Worm (Caenorhabditis elegans) whole organism, L4 larva: ENCODE measurements around the gene nas-10.

Source experiments
- F26F4.8 ChIP-seq: fragments of 200-800 bp; sonication (Bioruptor generic); conservative IDR thresholded peaks from 2 replicates; pipeline ENCODE4 v1.3.6; 2022; ENCODE audit warnings: missing genetic modification characterization, missing compliant biosample characterization
- F37D6.2 ChIP-seq: sonication (generic microtip); optimal IDR thresholded peaks from 2 replicates; lab custom pipeline; 2016; ENCODE audit warnings: mild to moderate bottlenecking, missing genetic modification characterization, missing compliant biosample characterization
- F49E8.2 ChIP-seq: sonication (generic microtip); optimal IDR thresholded peaks from 2 replicates; lab custom pipeline; 2016; ENCODE audit warnings: missing compliant biosample characterization, mild to moderate bottlenecking, missing genetic modification characterization, borderline replicate concordance
- T26A8.4 ChIP-seq: fragments of 200-800 bp; sonication (Bioruptor generic); IDR thresholded peaks from 2 replicates; pipeline ENCODE4 v1.3.6; 2022; ENCODE audit warnings: missing genetic modification characterization, missing compliant biosample characterization
- Y75B8A.6 ChIP-seq: fragments of 200-800 bp; sonication (Bioruptor generic); IDR thresholded peaks from 2 replicates; pipeline ENCODE4 v1.3.6; 2022; ENCODE audit warnings: missing genetic modification reagents, missing genetic modification characterization, missing compliant biosample characterization
- aha-1 ChIP-seq: fragments of 150-350 bp; peaks from one replicate; lab custom pipeline; 2014; ENCODE audit warnings: missing biosample characterization, missing genetic modification characterization
- aly-2 ChIP-seq: sonication (generic microtip); optimal IDR thresholded peaks from 2 replicates; lab custom pipeline; 2018; ENCODE audit warnings: missing biosample characterization, missing genetic modification characterization
- ceh-20 ChIP-seq: fragments of 200-800 bp; sonication (Bioruptor generic); IDR thresholded peaks from 2 replicates; pipeline ENCODE4 v1.3.6; 2022; ENCODE audit warnings: missing genetic modification reagents, missing genetic modification characterization, missing compliant biosample characterization
- ceh-28 ChIP-seq: fragments of 150-350 bp; optimal IDR thresholded peaks from 2 replicates; lab custom pipeline; 2014; ENCODE audit warnings: missing biosample characterization, missing genetic modification reagents, missing genetic modification characterization
- ceh-32 ChIP-seq: sonication (generic microtip); optimal IDR thresholded peaks from 2 replicates; lab custom pipeline; 2016; ENCODE audit warnings: mild to moderate bottlenecking, missing genetic modification characterization, missing compliant biosample characterization; ENCODE audit not compliant: poor library complexity
- ceh-82 ChIP-seq: sonication (generic microtip); optimal IDR thresholded peaks from 2 replicates; lab custom pipeline; 2017; ENCODE audit warnings: missing biosample characterization, missing genetic modification characterization
- ces-1 ChIP-seq: fragments of 150-350 bp; sonication (generic microtip); optimal IDR thresholded peaks from 4 replicates; lab custom pipeline; 2014; ENCODE audit warnings: missing biosample characterization, missing genetic modification reagents, missing genetic modification characterization
- ctbp-1 ChIP-seq: fragments of 200-800 bp; sonication (Bioruptor generic); IDR thresholded peaks from 2 replicates; pipeline ENCODE4 v1.3.6; 2022; ENCODE audit warnings: missing genetic modification reagents, missing genetic modification characterization, missing compliant biosample characterization
- daf-16 ChIP-seq, 3 experiments: sonication (generic microtip); optimal IDR thresholded peaks; 2 replicates each; lab custom pipeline; 2016 to 2017; ENCODE audit warnings: missing genetic modification characterization in 3 of 3, missing genetic modification reagents in 3 of 3, mild to moderate bottlenecking in 2 of 3, missing compliant biosample characterization in 2 of 3, missing biosample characterization in 1 of 3, moderate library complexity in 1 of 3
- daf-19 ChIP-seq: fragments of 200-800 bp; sonication (Bioruptor generic); conservative IDR thresholded peaks from 2 replicates; pipeline ENCODE4 v1.3.6; 2022; ENCODE audit warnings: missing genetic modification characterization, missing compliant biosample characterization
- dmd-6 ChIP-seq: fragments of 200-800 bp; sonication (Bioruptor generic); IDR thresholded peaks from 2 replicates; pipeline ENCODE4 v1.3.6; 2022; ENCODE audit warnings: missing genetic modification reagents, missing genetic modification characterization, missing compliant biosample characterization
- dmd-8 ChIP-seq: fragments of 200-800 bp; sonication (Bioruptor generic); IDR thresholded peaks from 2 replicates; pipeline ENCODE4 v1.3.6; 2022; ENCODE audit warnings: missing genetic modification characterization, missing compliant biosample characterization
- dmd-9 ChIP-seq: fragments of 200-800 bp; sonication (Bioruptor generic); IDR thresholded peaks from 2 replicates; pipeline ENCODE4 v1.3.6; 2022; ENCODE audit warnings: missing genetic modification reagents, missing genetic modification characterization, missing compliant biosample characterization
- dve-1 ChIP-seq: sonication (generic microtip); optimal IDR thresholded peaks from 2 replicates; lab custom pipeline; 2017; ENCODE audit warnings: antibody characterized with exemption, mild to moderate bottlenecking, missing genetic modification characterization, missing compliant biosample characterization; ENCODE audit not compliant: insufficient read depth
- hlh-11 ChIP-seq: fragments of 200-800 bp; sonication (Bioruptor generic); optimal IDR thresholded peaks from 2 replicates; lab custom pipeline; 2018; ENCODE audit warnings: mild to moderate bottlenecking, missing genetic modification characterization, missing compliant biosample characterization
- jun-1 ChIP-seq: fragments of 150-350 bp; optimal IDR thresholded peaks from 2 replicates; lab custom pipeline; 2014; ENCODE audit warnings: missing biosample characterization, missing genetic modification reagents, missing genetic modification characterization
- lin-13 ChIP-seq: fragments of 150-350 bp; optimal IDR thresholded peaks from 2 replicates; lab custom pipeline; 2014; ENCODE audit warnings: missing biosample characterization, missing genetic modification reagents, missing genetic modification characterization
- lin-39 ChIP-seq: fragments of 150-350 bp; optimal IDR thresholded peaks from 2 replicates; lab custom pipeline; 2014; ENCODE audit warnings: missing biosample characterization, missing genetic modification reagents, missing genetic modification characterization
- mep-1 ChIP-seq: fragments of 150-350 bp; sonication (generic microtip); optimal IDR thresholded peaks from 3 replicates; lab custom pipeline; 2014; ENCODE audit warnings: missing biosample characterization, missing genetic modification characterization
- mes-2 ChIP-seq: sonication (generic microtip); optimal IDR thresholded peaks from 2 replicates; lab custom pipeline; 2016; ENCODE audit warnings: missing genotype, mild to moderate bottlenecking, missing genetic modification characterization, missing compliant biosample characterization; ENCODE audit not compliant: poor library complexity, severe bottlenecking
- nhr-10 ChIP-seq: fragments of 150-350 bp; optimal IDR thresholded peaks from 2 replicates; lab custom pipeline; 2014; ENCODE audit warnings: missing biosample characterization, missing genetic modification characterization
- nhr-102 ChIP-seq: sonication (generic microtip); optimal IDR thresholded peaks from 2 replicates; lab custom pipeline; 2016; ENCODE audit warnings: mild to moderate bottlenecking, missing genetic modification characterization, moderate library complexity, missing compliant biosample characterization
- nhr-237 ChIP-seq: sonication (generic microtip); optimal IDR thresholded peaks from 2 replicates; lab custom pipeline; 2017; ENCODE audit warnings: missing biosample characterization, missing genetic modification characterization
- nhr-25 ChIP-seq: sonication (generic microtip); optimal IDR thresholded peaks from 2 replicates; lab custom pipeline; 2017; ENCODE audit warnings: missing genetic modification characterization, mild to moderate bottlenecking, missing compliant biosample characterization, antibody characterized with exemption, moderate library complexity, borderline replicate concordance; ENCODE audit not compliant: insufficient read depth
- nhr-42 ChIP-seq: fragments of 200-800 bp; sonication (Bioruptor generic); IDR thresholded peaks from 2 replicates; pipeline ENCODE4 v1.3.6; 2022; ENCODE audit warnings: missing genetic modification characterization, missing compliant biosample characterization
- nhr-48 ChIP-seq: sonication (generic microtip); optimal IDR thresholded peaks from 2 replicates; lab custom pipeline; 2016; ENCODE audit warnings: mild to moderate bottlenecking, missing genetic modification characterization, missing compliant biosample characterization
- php-3 ChIP-seq: fragments of 200-800 bp; sonication (Bioruptor generic); IDR thresholded peaks from 2 replicates; pipeline ENCODE4 v1.3.6; 2022; ENCODE audit warnings: missing genetic modification reagents, missing genetic modification characterization, missing compliant biosample characterization
- rbr-2 ChIP-seq: sonication (generic microtip); optimal IDR thresholded peaks from 2 replicates; lab custom pipeline; 2016; ENCODE audit warnings: missing genotype, missing genetic modification characterization, missing compliant biosample characterization
- saeg-2 ChIP-seq: fragments of 200-800 bp; sonication (Bioruptor generic); IDR thresholded peaks from 2 replicates; pipeline ENCODE4 v1.3.6; 2022; ENCODE audit warnings: missing genetic modification reagents, missing genetic modification characterization, missing compliant biosample characterization
- sdz-12 ChIP-seq: fragments of 200-800 bp; sonication (Bioruptor generic); optimal IDR thresholded peaks from 2 replicates; lab custom pipeline; 2018; ENCODE audit warnings: mild to moderate bottlenecking, missing genetic modification characterization, missing compliant biosample characterization
- snpc-1.2 ChIP-seq: fragments of 200-800 bp; sonication (Bioruptor generic); IDR thresholded peaks from 2 replicates; pipeline ENCODE4 v1.3.6; 2022; ENCODE audit warnings: missing genetic modification reagents, missing genetic modification characterization, missing compliant biosample characterization
- tag-97 ChIP-seq: fragments of 200-800 bp; sonication (Bioruptor generic); IDR thresholded peaks from 2 replicates; pipeline ENCODE4 v1.3.6; 2022; ENCODE audit warnings: missing genetic modification characterization, missing compliant biosample characterization
- unc-62 ChIP-seq, 3 experiments: fragments of 150-350 bp in 1 of 3; sonication (generic microtip); optimal IDR thresholded peaks in 2 of 3; peaks in 1 of 3; 1 replicate in 1 of 3; 2 replicates in 2 of 3; lab custom pipeline; 2014 to 2017; ENCODE audit warnings: missing biosample characterization in 3 of 3, missing genetic modification characterization in 3 of 3, missing genetic modification reagents in 3 of 3, missing genotype in 1 of 3
- zfp-3 ChIP-seq: fragments of 200-800 bp; sonication (Bioruptor generic); conservative IDR thresholded peaks from 2 replicates; pipeline ENCODE4 v1.3.6; 2022; ENCODE audit warnings: missing genetic modification reagents, missing genetic modification characterization, missing compliant biosample characterization

nas-10 gene

ce11 chrX:10965508-10965907, 2.2 kb upstream of the nas-10 start:
- TF ChIP-seq ces-1 (GFP tag; lab: Kevin White, UChicago) (peak; percentile 54), dmd-9 (no peak)
- TF ChIP-seq, all 104 proteins: peak for 1

- TF ChIP-seq nhr-25 (tag; lab: Kevin White, UChicago): no peak
- no peak for TF ChIP-seq lin-13 (GFP tag; lab: Kevin White, UChicago)
- TF ChIP-seq unc-62 (GFP tag; optimal IDR thresholded peaks at IDR 0.05 in 1 of 2; lab: Kevin White, UChicago): peak in 1 of 2 experiments; percentile 95
- no peak for TF ChIP-seq unc-62 (tag; optimal IDR thresholded peaks at IDR 0.05; lab: Kevin White, UChicago)
- no peak for TF ChIP-seq sdz-12 (GFP tag; lab: Kevin White, UChicago)
Measured at ce11 chrX:10961724-10962123, 1.6 kb downstream of the nas-10 start.

- no peak for TF ChIP-seq T26A8.4 (GFP tag; lab: Robert Waterston, UW)
- TF ChIP-seq dmd-9: no peak
- no peak for TF ChIP-seq lin-13 (GFP tag; lab: Kevin White, UChicago)
- no peak for TF ChIP-seq rbr-2
- TF ChIP-seq mep-1 (tag; lab: Kevin White, UChicago): no peak
- TF ChIP-seq mes-2 (tag; lab: Kevin White, UChicago): no peak
- no peak for TF ChIP-seq aly-2 (tag; lab: Kevin White, UChicago)
- TF ChIP-seq zfp-3 (GFP tag; lab: Robert Waterston, UW): no peak
- no peak for TF ChIP-seq aha-1 (tag; lab: Kevin White, UChicago)
- no peak for TF ChIP-seq nhr-102 (tag; lab: Kevin White, UChicago)
- no peak for TF ChIP-seq ceh-32 (tag; lab: Kevin White, UChicago)
- TF ChIP-seq tag-97: no peak
- TF ChIP-seq dmd-8 (GFP tag; lab: Robert Waterston, UW): no peak
Measured at ce11 chrX:10959136-10959535, 4.2 kb downstream of the nas-10 start, which contains the start of gene K09C8.2. TSS of gene K09C8.2 (plus strand) at chrX:10959436.

ce11 chrX:10958427-10958826, 4.9 kb downstream of the nas-10 start, which contains the start of gene nlp-19:
TSS of gene nlp-19 (plus strand) at chrX:10958727.
- TF ChIP-seq jun-1 (tag; lab: Kevin White, UChicago) (no peak), hlh-11 (no peak), daf-19 (GFP tag; lab: Robert Waterston, UW) (no peak), daf-16 (GFP tag; optimal IDR thresholded peaks at IDR 0.05; lab: Kevin White, UChicago) (no peak), daf-16 (tag; optimal IDR thresholded peaks at IDR 0.05; lab: Kevin White, UChicago) (no peak), nhr-237 (no peak)

- TF ChIP-seq dmd-6 (GFP tag; lab: Robert Waterston, UW): peak; percentile 89
- no peak for TF ChIP-seq Y75B8A.6 (GFP tag; lab: Robert Waterston, UW)
- no peak for TF ChIP-seq ctbp-1 (GFP tag; lab: Robert Waterston, UW)
- peak; percentile 25 for TF ChIP-seq nhr-48 (tag; lab: Kevin White, UChicago)
- TF ChIP-seq dmd-9: no peak
- no peak for TF ChIP-seq saeg-2
- TF ChIP-seq snpc-1.2 (GFP tag; lab: Robert Waterston, UW): no peak
- no peak for TF ChIP-seq T26A8.4 (GFP tag; lab: Robert Waterston, UW)
- no peak for TF ChIP-seq nhr-42
- TF ChIP-seq nhr-25 (tag; lab: Kevin White, UChicago): no peak
- peak; percentile 38 for TF ChIP-seq dve-1
- TF ChIP-seq nhr-10: no peak
- TF ChIP-seq unc-62 (GFP tag; optimal IDR thresholded peaks at IDR 0.05 in 1 of 2; lab: Kevin White, UChicago): peak in 1 of 2 experiments; percentile 92
- no peak for TF ChIP-seq unc-62 (tag; optimal IDR thresholded peaks at IDR 0.05; lab: Kevin White, UChicago)
- TF ChIP-seq F37D6.2: no peak
- TF ChIP-seq ceh-82: no peak
- no peak for TF ChIP-seq lin-39
- TF ChIP-seq aly-2 (tag; lab: Kevin White, UChicago): no peak
- no peak for TF ChIP-seq F49E8.2 (tag; lab: Kevin White, UChicago)
- no peak for TF ChIP-seq daf-16 (GFP tag; optimal IDR thresholded peaks at IDR 0.05; lab: Kevin White, UChicago)
- peak; percentile 21 for TF ChIP-seq daf-16 (tag; optimal IDR thresholded peaks at IDR 0.05; lab: Kevin White, UChicago)
- TF ChIP-seq ceh-20 (GFP tag; lab: Robert Waterston, UW): no peak
- 0 out of 2 replicates have a peak, but pooled peaks have one; percentile 48 for TF ChIP-seq php-3
- TF ChIP-seq F26F4.8: no peak
- no peak for TF ChIP-seq ceh-28
- no peak for TF ChIP-seq lin-13 (GFP tag; lab: Kevin White, UChicago)
Measured at ce11 chrX:10956972-10957678, 6.2 kb downstream of the nas-10 start.
